Worm (Caenorhabditis elegans) whole organism, L4/young adult: ENCODE measurements around the gene rpl-5.

Experiments used
- W03F9.2 ChIP-seq: fragments of 150-350 bp; optimal IDR thresholded peaks from 2 replicates; lab custom pipeline; 2014; ENCODE audit warnings: missing biosample characterization, missing genetic modification characterization
- dao-5 ChIP-seq: sonication (generic microtip); optimal IDR thresholded peaks from 2 replicates; lab custom pipeline; 2016; ENCODE audit warnings: missing genotype, missing genetic modification characterization, moderate library complexity, missing compliant biosample characterization
- him-1 ChIP-seq: sonication (generic microtip); optimal IDR thresholded peaks from 2 replicates; lab custom pipeline; 2016; ENCODE audit warnings: missing genotype, missing genetic modification reagents, missing genetic modification characterization, missing compliant biosample characterization

ce11 chrII:8585921-8586320 is 16.2 kb downstream of the rpl-5 start:
- no peak for TF ChIP-seq him-1
- no peak for TF ChIP-seq W03F9.2 (tag; lab: Kevin White, UChicago)
- no peak for TF ChIP-seq dao-5
